Fruit fly (Drosophila melanogaster) whole organism, adult: ENCODE data around the gene CG14073.

ENCODE experiments used
- CG7045 ChIP-seq: fragments of 200-800 bp; sonication (Bioruptor generic); optimal IDR thresholded peaks from 2 replicates; lab custom pipeline; 2017; ENCODE audit warnings: missing biosample characterization, mild to moderate bottlenecking, missing genetic modification characterization
- Hr96 ChIP-seq: fragments of 200-800 bp; sonication (Bioruptor generic); optimal IDR thresholded peaks from 2 replicates; lab custom pipeline; 2016; ENCODE audit warnings: missing biosample characterization, missing genetic modification characterization
- Mnt ChIP-seq: fragments of 200-800 bp; sonication (Bioruptor generic); optimal IDR thresholded peaks from 2 replicates; lab custom pipeline; 2016; ENCODE audit warnings: missing biosample characterization, mild to moderate bottlenecking, missing genetic modification characterization
- tj ChIP-seq: fragments of 200-800 bp; sonication (Bioruptor generic); optimal IDR thresholded peaks from 3 replicates; lab custom pipeline; 2017; ENCODE audit warnings: missing biosample characterization, mild to moderate bottlenecking, missing genetic modification characterization, moderate library complexity
- toe ChIP-seq: fragments of 200-800 bp; sonication (Bioruptor generic); optimal IDR thresholded peaks from 2 replicates; lab custom pipeline; 2016; ENCODE audit warnings: missing biosample characterization, missing genetic modification characterization

The CG14073 gene

DNA sequence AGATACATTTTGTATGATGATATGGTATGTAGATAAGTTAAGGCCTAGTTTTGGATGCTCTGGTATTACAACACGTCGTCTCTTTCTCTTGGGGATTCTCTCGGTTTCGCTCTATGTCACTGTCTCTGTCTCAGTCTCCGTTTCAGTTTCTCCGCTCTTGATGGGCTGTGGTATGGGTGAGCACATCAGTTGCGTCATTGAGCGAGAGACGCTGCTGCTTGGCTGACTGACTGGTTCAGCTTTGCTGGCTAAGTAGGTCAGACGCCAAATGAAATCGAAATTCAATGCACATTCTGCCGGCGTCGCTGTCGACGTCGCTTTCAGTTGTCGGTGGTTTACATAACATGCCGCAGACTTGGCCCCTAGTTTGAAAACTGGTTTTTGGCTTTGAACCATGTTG is 66.6 kb downstream of the CG14073 start:
- TF ChIP-seq Mnt (GFP tag; lab: Kevin White, UChicago) (no peak), tj (GFP tag; lab: Kevin White, UChicago) (no peak), Hr96 (GFP tag; lab: Kevin White, UChicago) (no peak), toe (GFP tag; lab: Kevin White, UChicago) (no peak), CG7045 (GFP tag; lab: Kevin White, UChicago) (no peak)
